Worm (Caenorhabditis elegans): Measurements from ENCODE around the gene ceh-99.

DNA sequence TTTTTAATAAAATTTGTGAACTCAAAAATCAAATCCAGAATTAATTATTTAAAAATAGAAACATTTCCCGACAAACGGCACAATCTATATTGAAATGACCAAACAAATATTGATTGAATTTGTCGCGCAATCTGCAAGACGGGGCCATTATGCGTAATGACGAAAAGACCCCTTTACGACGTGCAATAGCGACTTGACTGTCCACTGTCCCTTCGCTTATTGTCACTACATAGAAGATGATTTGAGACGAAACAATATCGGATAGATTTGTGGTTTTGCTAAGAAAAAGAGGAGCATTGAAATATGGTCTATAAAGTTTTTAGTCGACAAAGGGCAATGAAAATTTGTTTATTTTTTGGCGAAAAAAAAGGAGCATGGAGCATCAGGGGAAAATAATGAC is 31.2 kb downstream of the ceh-99 start:
- TF ChIP-seq snpc-4 (tag; optimal IDR thresholded peaks at IDR 0.05), result no peak
- TF ChIP-seq nhr-12 (tag; optimal IDR thresholded peaks at IDR 0.05), result no peak
- no peak for TF ChIP-seq unc-39 (tag; optimal IDR thresholded peaks at IDR 0.05)
- no peak for TF ChIP-seq unc-62 (GFP tag; optimal IDR thresholded peaks at IDR 0.05)
- TF ChIP-seq nhr-28 (tag; optimal IDR thresholded peaks at IDR 0.05), result no peak
- TF ChIP-seq pha-4 (tag; optimal IDR thresholded peaks at IDR 0.05), result no peak
